Worm (Caenorhabditis elegans): Measurements from ENCODE around the gene tbck-1.
A peak's percentile ranks its signal among the peaks of the same experiment; 100 is the strongest.

ce11 chrII:4874335-4874861 is 46.0 kb downstream of the tbck-1 start, which contains the start of gene F11G11.15:
- TF ChIP-seq zag-1 (tag; optimal IDR thresholded peaks at IDR 0.05), result no peak
- TF ChIP-seq nhr-77 (tag; optimal IDR thresholded peaks at IDR 0.05), result no peak
- no peak for TF ChIP-seq peb-1 (tag; optimal IDR thresholded peaks at IDR 0.05)
- TF ChIP-seq unc-55 (GFP tag; optimal IDR thresholded peaks at IDR 0.05), result no peak
- no peak for TF ChIP-seq ztf-4 (tag; optimal IDR thresholded peaks at IDR 0.05)
- TF ChIP-seq blmp-1 (tag; optimal IDR thresholded peaks at IDR 0.05; ENCODE audit: insufficient read depth), result peak; percentile 63
- no peak for TF ChIP-seq alr-1 (tag; optimal IDR thresholded peaks at IDR 0.05)
- TF ChIP-seq sma-3 (GFP tag; optimal IDR thresholded peaks at IDR 0.05), result no peak
- TF ChIP-seq egl-27 (tag; optimal IDR thresholded peaks at IDR 0.05), result no peak
- no peak for TF ChIP-seq ceh-82 (tag; optimal IDR thresholded peaks at IDR 0.05)
